Worm (Caenorhabditis elegans): ENCODE measurements around the gene T08E11.1.

The T08E11.1 gene

ce11 chrII:1889071-1889470 lies 52.8 kb downstream of the T08E11.1 start, which contains the start of gene math-8:
Gene math-8 (minus strand): TSS chrII:1889171.
- no peak for TF ChIP-seq unc-62 (GFP tag; optimal IDR thresholded peaks at IDR 0.05)

Measured in whole organism, dauer.